Fruit fly (Drosophila melanogaster): ENCODE measurements around the gene CG32264.

The CG32264 gene

dm6 chr3L:3771406-3771935 lies 34.8 kb downstream of the CG32264 start (continued):
- TF ChIP-seq Camta (GFP tag; optimal IDR thresholded peaks at IDR 0.05) (no peak), mam (GFP tag; optimal IDR thresholded peaks at IDR 0.05) (peak; percentile 11), Hsf (GFP tag; optimal IDR thresholded peaks at IDR 0.05) (peak; percentile 22), onecut (GFP tag; IDR thresholded peaks at IDR 0.05) (peak; percentile 44), CG15514 (GFP tag; optimal IDR thresholded peaks at IDR 0.05) (peak; percentile 54), CG31224 (GFP tag; IDR thresholded peaks at IDR 0.05) (peak; percentile 83), CG6791 (GFP tag; IDR thresholded peaks at IDR 0.05; ENCODE audit: partially characterized antibody) (no peak), CG18476 (GFP tag; optimal IDR thresholded peaks at IDR 0.05) (peak; percentile 19), CG7372 (GFP tag; IDR thresholded peaks at IDR 0.05) (peak; percentile 84), ken (GFP tag; IDR thresholded peaks at IDR 0.05) (no peak), sima (GFP tag; optimal IDR thresholded peaks at IDR 0.05) (no peak), lilli (GFP tag; optimal IDR thresholded peaks at IDR 0.05) (peak; percentile 64), gcm (GFP tag; optimal IDR thresholded peaks at IDR 0.05) (peak; percentile 62), mirr (GFP tag; optimal IDR thresholded peaks at IDR 0.05) (peak; percentile 11), CG12104 (GFP tag; optimal IDR thresholded peaks at IDR 0.05) (peak; percentile 27), Awh (GFP tag; IDR thresholded peaks at IDR 0.05) (peak; percentile 83), CG13424 (tag; optimal IDR thresholded peaks at IDR 0.05) (peak; percentile 82), luna (GFP tag; optimal IDR thresholded peaks at IDR 0.05) (no peak), ap (GFP tag; IDR thresholded peaks at IDR 0.05) (peak; percentile 73), CG16815 (GFP tag; optimal IDR thresholded peaks at IDR 0.05) (peak; percentile 23), tin (GFP tag; optimal IDR thresholded peaks at IDR 0.05) (peak; percentile 39), Bdp1 (GFP tag; optimal IDR thresholded peaks at IDR 0.05) (no peak), Taf1 (GFP tag; IDR thresholded peaks at IDR 0.05) (peak; percentile 74), tgo (GFP tag; IDR thresholded peaks at IDR 0.05) (peak; percentile 88), CG11560 (tag; IDR thresholded peaks at IDR 0.05) (peak; percentile 55; the same call in 2 of the 3 replicates), ato (GFP tag; IDR thresholded peaks at IDR 0.05; ENCODE audit: partially characterized antibody) (no peak), Adf1 (GFP tag; IDR thresholded peaks at IDR 0.05) (peak; percentile 52), CG12769 (tag; optimal IDR thresholded peaks at IDR 0.05) (no peak), Bgb (GFP tag; IDR thresholded peaks at IDR 0.05; ENCODE audit: partially characterized antibody) (no peak), Drgx (GFP tag; IDR thresholded peaks at IDR 0.05) (peak; percentile 89), CG13123 (GFP tag; optimal IDR thresholded peaks at IDR 0.05) (peak; percentile 45), CoRest (tag; optimal IDR thresholded peaks at IDR 0.05) (peak; percentile 88), Hand (GFP tag; optimal IDR thresholded peaks at IDR 0.05) (peak; percentile 76), CG6175 (GFP tag; IDR thresholded peaks at IDR 0.05) (peak; percentile 47; the same call in 1 of the 3 replicates), wek (GFP tag; optimal IDR thresholded peaks at IDR 0.05) (no peak), tna (GFP tag; IDR thresholded peaks at IDR 0.05; ENCODE audit: partially characterized antibody) (no peak), zen2 (GFP tag; IDR thresholded peaks at IDR 0.05; ENCODE audit: partially characterized antibody) (no peak), vfl (GFP tag; optimal IDR thresholded peaks at IDR 0.05) (no peak), CG8765 (GFP tag; IDR thresholded peaks at IDR 0.05) (no peak; the same call in 1 of the 2 replicates), ara (GFP tag; IDR thresholded peaks at IDR 0.05) (peak; percentile 49; the same call in 1 of the 2 replicates), crol (GFP tag; IDR thresholded peaks at IDR 0.05) (no peak), CG12942 (GFP tag; optimal IDR thresholded peaks at IDR 0.05) (peak; percentile 25), CG8388 (GFP tag; optimal IDR thresholded peaks at IDR 0.05) (peak; percentile 61), prd (optimal IDR thresholded peaks at IDR 0.05) (no peak), prd (GFP tag; IDR thresholded peaks at IDR 0.05) (peak; percentile 83), p53 (GFP tag; optimal IDR thresholded peaks at IDR 0.05) (no peak), abd-A (tag; optimal IDR thresholded peaks at IDR 0.05) (no peak), fd64A (GFP tag; optimal IDR thresholded peaks at IDR 0.05) (no peak), HmgD (GFP tag; optimal IDR thresholded peaks at IDR 0.05) (no peak), fru (optimal IDR thresholded peaks at IDR 0.05) (no peak), z (GFP tag; IDR thresholded peaks at IDR 0.05) (no peak), Elba2 (GFP tag; optimal IDR thresholded peaks at IDR 0.05) (no peak)
